Fruit fly (Drosophila melanogaster) whole organism, embryonic: ENCODE results near the gene CG15742.
A peak's percentile ranks its signal among the peaks of the same experiment; 100 is the strongest.

Experiments
- ATbp ChIP-seq: fragments of 200-800 bp; sonication (Bioruptor generic); optimal IDR thresholded peaks from 2 replicates; lab custom pipeline; 2017; ENCODE audit warnings: missing biosample characterization, mild to moderate bottlenecking, missing genetic modification characterization, missing genetic modification reagents
- CG1024 ChIP-seq: fragments of 200-800 bp; sonication (Bioruptor generic); IDR thresholded peaks from 2 replicates; pipeline ENCODE4 v1.3.6; 2022; ENCODE audit warnings: missing biosample characterization, missing genetic modification characterization
- CG10543 ChIP-seq: fragments of 200-800 bp; sonication (Bioruptor generic); optimal IDR thresholded peaks from 3 replicates; lab custom pipeline; 2017; ENCODE audit warnings: missing biosample characterization, mild to moderate bottlenecking, missing genetic modification characterization, moderate library complexity
- CG10979 ChIP-seq: fragments of 200-800 bp; sonication (Bioruptor generic); optimal IDR thresholded peaks from 2 replicates; lab custom pipeline; 2018; ENCODE audit warnings: missing biosample characterization, mild to moderate bottlenecking, missing genetic modification characterization, moderate library complexity
- CG12391 ChIP-seq: fragments of 200-800 bp; sonication (Bioruptor generic); optimal IDR thresholded peaks from 3 replicates; lab custom pipeline; 2018; ENCODE audit warnings: missing biosample characterization, mild to moderate bottlenecking, missing genetic modification characterization, moderate library complexity
- CG17612 ChIP-seq: fragments of 200-800 bp; sonication (Bioruptor generic); IDR thresholded peaks from 2 replicates; pipeline ENCODE4 v1.3.6; 2022; ENCODE audit warnings: missing biosample characterization, missing genetic modification characterization
- CG1792 ChIP-seq: fragments of 200-800 bp; sonication (Bioruptor generic); optimal IDR thresholded peaks from 2 replicates; lab custom pipeline; 2016; ENCODE audit warnings: missing biosample characterization, missing genetic modification characterization
- CG18599 ChIP-seq: fragments of 200-800 bp; sonication (Bioruptor generic); optimal IDR thresholded peaks from 3 replicates; lab custom pipeline; 2017; ENCODE audit warnings: missing biosample characterization, missing genetic modification characterization, mild to moderate bottlenecking, moderate library complexity, missing genetic modification reagents
- CG18619 ChIP-seq: fragments of 200-800 bp; sonication (Bioruptor generic); optimal IDR thresholded peaks from 3 replicates; lab custom pipeline; 2017; ENCODE audit warnings: missing biosample characterization, mild to moderate bottlenecking, missing genetic modification characterization
- CG2129 ChIP-seq: fragments of 200-800 bp; sonication (Bioruptor generic); IDR thresholded peaks from 2 replicates; pipeline ENCODE4 v1.3.6; 2022; ENCODE audit warnings: missing biosample characterization, missing genetic modification characterization; ENCODE audit not compliant: partially characterized antibody
- CG31441 ChIP-seq: fragments of 200-800 bp; sonication (Bioruptor generic); IDR thresholded peaks from 2 replicates; pipeline ENCODE4 v1.3.6; 2022; ENCODE audit warnings: missing biosample characterization, missing genetic modification characterization
- CG34422 ChIP-seq: fragments of 200-800 bp; sonication (Bioruptor generic); IDR thresholded peaks from 3 replicates; pipeline ENCODE4 v1.3.6; 2022; ENCODE audit warnings: missing biosample characterization, missing genetic modification characterization
- CG3838 ChIP-seq: fragments of 200-800 bp; sonication (Bioruptor generic); optimal IDR thresholded peaks from 3 replicates; lab custom pipeline; 2016; ENCODE audit warnings: missing biosample characterization, missing genetic modification characterization
- CG4282 ChIP-seq: fragments of 200-800 bp; sonication (Bioruptor generic); optimal IDR thresholded peaks from 2 replicates; lab custom pipeline; 2016; ENCODE audit warnings: missing biosample characterization, missing genetic modification characterization
- CG6272 ChIP-seq: fragments of 200-800 bp; sonication (Bioruptor generic); IDR thresholded peaks from 2 replicates; pipeline ENCODE4 v1.3.6; 2022; ENCODE audit warnings: missing biosample characterization, missing genetic modification characterization
- CG6765 ChIP-seq: fragments of 200-800 bp; sonication (Bioruptor generic); optimal IDR thresholded peaks from 3 replicates; lab custom pipeline; 2017; ENCODE audit warnings: missing biosample characterization, mild to moderate bottlenecking, missing genetic modification characterization
- CG7556 ChIP-seq: fragments of 200-800 bp; sonication (Bioruptor generic); optimal IDR thresholded peaks from 2 replicates; lab custom pipeline; 2017; ENCODE audit warnings: missing biosample characterization, mild to moderate bottlenecking, missing genetic modification characterization
- CG7745 ChIP-seq: fragments of 200-800 bp; sonication (Bioruptor generic); optimal IDR thresholded peaks from 2 replicates; lab custom pipeline; 2018; ENCODE audit warnings: missing biosample characterization, mild to moderate bottlenecking, missing genetic modification characterization, moderate library complexity
- CG7786 ChIP-seq: fragments of 200-800 bp; sonication (Bioruptor generic); optimal IDR thresholded peaks from 2 replicates; lab custom pipeline; 2016; ENCODE audit warnings: missing biosample characterization, missing genetic modification characterization
- CG9727 ChIP-seq: fragments of 200-800 bp; sonication (Bioruptor generic); optimal IDR thresholded peaks from 3 replicates; lab custom pipeline; 2017; ENCODE audit warnings: missing biosample characterization, mild to moderate bottlenecking, missing genetic modification characterization
- CG9932 ChIP-seq: fragments of 200-800 bp; sonication (Bioruptor generic); IDR thresholded peaks from 2 replicates; pipeline ENCODE4 v1.3.6; 2022; ENCODE audit warnings: missing biosample characterization, missing genetic modification characterization
- D19A ChIP-seq: fragments of 200-800 bp; optimal IDR thresholded peaks from 3 replicates; lab custom pipeline; 2019; ENCODE audit warnings: missing biosample characterization, mild to moderate bottlenecking, missing genetic modification characterization, moderate library complexity
- Fer2 ChIP-seq: fragments of 200-800 bp; sonication (Bioruptor generic); optimal IDR thresholded peaks from 2 replicates; lab custom pipeline; 2018; ENCODE audit warnings: missing biosample characterization, mild to moderate bottlenecking, missing genetic modification characterization, moderate library complexity
- H15 ChIP-seq: fragments of 200-800 bp; sonication (Bioruptor generic); IDR thresholded peaks from 3 replicates; pipeline ENCODE4 v1.3.6; 2022; ENCODE audit warnings: missing biosample characterization, missing genetic modification characterization
- Hand ChIP-seq: fragments of 200-800 bp; sonication (Bioruptor generic); optimal IDR thresholded peaks from 2 replicates; lab custom pipeline; 2017; ENCODE audit warnings: mild to moderate bottlenecking, missing biosample characterization, missing genetic modification reagents, missing genetic modification characterization
- NC2β ChIP-seq: fragments of 200-800 bp; sonication (Bioruptor generic); optimal IDR thresholded peaks from 2 replicates; lab custom pipeline; 2016; ENCODE audit warnings: missing biosample characterization, missing genetic modification characterization
- Neu2 ChIP-seq: fragments of 200-800 bp; sonication (Bioruptor generic); optimal IDR thresholded peaks from 3 replicates; lab custom pipeline; 2016; ENCODE audit warnings: missing biosample characterization, missing genetic modification characterization, borderline replicate concordance
- Nf-YA ChIP-seq: fragments of 200-800 bp; sonication (Bioruptor generic); IDR thresholded peaks from 2 replicates; pipeline ENCODE4 v1.3.6; 2022; ENCODE audit warnings: missing biosample characterization, missing genetic modification characterization
- Sox100B ChIP-seq: fragments of 200-800 bp; sonication (Bioruptor generic); optimal IDR thresholded peaks from 3 replicates; lab custom pipeline; 2018; ENCODE audit warnings: missing biosample characterization, mild to moderate bottlenecking, missing genetic modification characterization
- Sox102F ChIP-seq: fragments of 200-800 bp; sonication (Bioruptor generic); optimal IDR thresholded peaks from 2 replicates; lab custom pipeline; 2018; ENCODE audit warnings: missing biosample characterization, mild to moderate bottlenecking, missing genetic modification characterization, moderate library complexity
- TFAM ChIP-seq: fragments of 200-800 bp; sonication (Bioruptor generic); optimal IDR thresholded peaks from 2 replicates; lab custom pipeline; 2017; ENCODE audit warnings: missing biosample characterization, missing genetic modification characterization, inconsistent platforms
- Trl ChIP-seq, 3 experiments: fragments of >200 bp in 2 of 3; fragments of 200-800 bp in 1 of 3; sonication (Bioruptor generic) in 1 of 3; optimal IDR thresholded peaks; 2 replicates in 1 of 3; 3 replicates in 2 of 3; lab custom pipeline; 2016 to 2017; ENCODE audit warnings: missing biosample characterization in 1 of 3, missing genetic modification characterization in 1 of 3
- Xrp1 ChIP-seq: fragments of 200-800 bp; sonication (Bioruptor generic); IDR thresholded peaks from 2 replicates; pipeline ENCODE4 v1.3.6; 2022; ENCODE audit warnings: missing biosample characterization, missing genetic modification characterization
- abd-A ChIP-seq: fragments of 200-800 bp; sonication (Bioruptor generic); optimal IDR thresholded peaks from 3 replicates; lab custom pipeline; 2019; ENCODE audit warnings: missing biosample characterization, mild to moderate bottlenecking, missing genetic modification characterization, moderate library complexity
- al ChIP-seq: fragments of 200-800 bp; sonication (Bioruptor generic); IDR thresholded peaks from 2 replicates; pipeline ENCODE4 v1.3.6; 2022; ENCODE audit warnings: missing biosample characterization, missing genetic modification characterization
- bab2 ChIP-seq: fragments of 200-800 bp; sonication (Bioruptor generic); optimal IDR thresholded peaks from 2 replicates; lab custom pipeline; 2016; ENCODE audit warnings: missing biosample characterization, missing genetic modification characterization
- cg ChIP-seq: fragments of 200-800 bp; sonication (Bioruptor generic); optimal IDR thresholded peaks from 3 replicates; lab custom pipeline; 2019; ENCODE audit warnings: missing biosample characterization, mild to moderate bottlenecking, missing genetic modification characterization, moderate library complexity
- dmrt99B ChIP-seq: fragments of 200-800 bp; sonication (Bioruptor generic); optimal IDR thresholded peaks from 2 replicates; lab custom pipeline; 2018; ENCODE audit warnings: missing biosample characterization, mild to moderate bottlenecking, missing genetic modification characterization, moderate library complexity
- ham ChIP-seq: fragments of 200-800 bp; sonication (Bioruptor generic); IDR thresholded peaks from 2 replicates; pipeline ENCODE4 v1.3.6; 2022; ENCODE audit warnings: missing biosample characterization, missing genetic modification characterization
- hb ChIP-seq: fragments of 200-800 bp; sonication (Bioruptor generic); IDR thresholded peaks from 3 replicates; pipeline ENCODE4 v1.3.6; 2022; ENCODE audit warnings: missing biosample characterization, missing genetic modification characterization; ENCODE audit not compliant: partially characterized antibody
- her ChIP-seq: fragments of 200-800 bp; sonication (Bioruptor generic); optimal IDR thresholded peaks from 2 replicates; lab custom pipeline; 2016; ENCODE audit warnings: missing biosample characterization, missing genetic modification characterization
- lbe ChIP-seq: fragments of 200-800 bp; sonication (Bioruptor generic); optimal IDR thresholded peaks from 2 replicates; lab custom pipeline; 2016; ENCODE audit warnings: missing biosample characterization, mild to moderate bottlenecking, missing genetic modification characterization
- nom ChIP-seq: fragments of 200-800 bp; sonication (Bioruptor generic); optimal IDR thresholded peaks from 2 replicates; lab custom pipeline; 2017; ENCODE audit warnings: missing biosample characterization, missing genetic modification characterization, mild to moderate bottlenecking, moderate library complexity, missing genetic modification reagents
- odd ChIP-seq: fragments of 200-800 bp; sonication (Bioruptor generic); optimal IDR thresholded peaks from 2 replicates; lab custom pipeline; 2017; ENCODE audit warnings: missing biosample characterization, mild to moderate bottlenecking, missing genetic modification characterization
- so ChIP-seq: fragments of 200-800 bp; sonication (Bioruptor generic); IDR thresholded peaks from 3 replicates; pipeline ENCODE4 v1.3.6; 2022; ENCODE audit warnings: missing biosample characterization, missing genetic modification characterization
- sqz ChIP-seq: fragments of 200-800 bp; sonication (Bioruptor generic); optimal IDR thresholded peaks from 3 replicates; lab custom pipeline; 2018; ENCODE audit warnings: missing biosample characterization, mild to moderate bottlenecking, missing genetic modification characterization
- tgo ChIP-seq: fragments of 200-800 bp; sonication (Bioruptor generic); IDR thresholded peaks from 3 replicates; pipeline ENCODE4 v1.3.6; 2022; ENCODE audit warnings: missing biosample characterization, missing genetic modification characterization
- tio ChIP-seq: fragments of 200-800 bp; sonication (Bioruptor generic); optimal IDR thresholded peaks from 2 replicates; lab custom pipeline; 2017; ENCODE audit warnings: missing biosample characterization, missing genetic modification characterization, inconsistent platforms
- trem ChIP-seq: fragments of 200-800 bp; optimal IDR thresholded peaks from 3 replicates; lab custom pipeline; 2019; ENCODE audit warnings: missing biosample characterization, mild to moderate bottlenecking, missing genetic modification characterization, moderate library complexity
- ttk ChIP-seq: fragments of 200-800 bp; sonication (Bioruptor generic); IDR thresholded peaks from 2 replicates; pipeline ENCODE4 v2.1.2; 2022; ENCODE audit warnings: missing biosample characterization, missing genetic modification characterization

The CG15742 gene

DNA sequence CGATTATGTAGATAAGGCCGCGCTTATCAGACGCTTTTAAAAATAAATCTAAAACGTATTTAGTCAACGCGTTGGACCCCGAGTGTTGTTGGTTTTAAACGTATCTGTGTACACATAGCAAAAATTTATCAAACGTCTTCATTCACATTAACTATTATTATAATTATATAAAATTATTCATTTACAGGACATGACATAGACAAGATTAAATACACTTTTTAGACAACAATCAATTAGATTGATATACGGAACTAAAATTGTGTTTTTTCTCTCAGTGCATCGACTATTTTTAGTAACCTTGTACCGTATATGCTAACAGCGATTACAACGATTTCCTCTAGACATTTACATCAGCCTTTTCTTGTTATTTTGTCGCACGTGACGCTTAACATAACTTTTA, 18.4 kb upstream of the CG15742 start (continued):
- TF ChIP-seq lbe (GFP tag; lab: Kevin White, UChicago) = no peak
- TF ChIP-seq CG2129 = no peak
- peak; percentile 30 for TF ChIP-seq abd-A (tag; lab: Kevin White, UChicago)
- TF ChIP-seq ATbp (GFP tag; lab: Kevin White, UChicago) = peak; percentile 57
- no peak for TF ChIP-seq nom
- peak; percentile 60; the same call in 1 of the 3 replicates for TF ChIP-seq H15
- TF ChIP-seq CG18619 (GFP tag; lab: Kevin White, UChicago) = peak; percentile 69
- peak; percentile 66 for TF ChIP-seq Sox102F (GFP tag; lab: Kevin White, UChicago)
- TF ChIP-seq CG7556 (GFP tag; lab: Kevin White, UChicago) = peak; percentile 78
- peak; percentile 90 for TF ChIP-seq CG18599 (GFP tag; lab: Kevin White, UChicago)
- no peak for TF ChIP-seq bab2
- TF ChIP-seq CG31441 = peak; percentile 78
- TF ChIP-seq Fer2 (tag; lab: Kevin White, UChicago) = peak; percentile 60
- TF ChIP-seq CG1792 (GFP tag; lab: Kevin White, UChicago) = no peak
- peak; percentile 57 for TF ChIP-seq D19A (tag; lab: Kevin White, UChicago)
- TF ChIP-seq CG7786 (GFP tag; lab: Kevin White, UChicago) = peak; percentile 9
- peak; percentile 47; the same call in 1 of the 2 replicates for TF ChIP-seq ham (GFP tag; lab: Robert Waterston, UW)
- no peak for TF ChIP-seq Trl (optimal IDR thresholded peaks at IDR 0.05; lab: Kevin White, UChicago)
- no peak for TF ChIP-seq Trl (GFP tag; optimal IDR thresholded peaks at IDR 0.05; lab: Kevin White, UChicago)
- TF ChIP-seq al (GFP tag; lab: Robert Waterston, UW) = peak; percentile 85
- peak; percentile 48; the same call in 1 of the 2 replicates for TF ChIP-seq CG1024
- peak; percentile 73; the same call in 1 of the 2 replicates for TF ChIP-seq Xrp1 (GFP tag; lab: Robert Waterston, UW)
- no peak for TF ChIP-seq her (GFP tag; lab: Kevin White, UChicago)
- TF ChIP-seq CG3838 (GFP tag; lab: Kevin White, UChicago) = no peak
- TF ChIP-seq CG10979 (tag; lab: Kevin White, UChicago) = peak; percentile 64
- TF ChIP-seq CG17612 (GFP tag; lab: Robert Waterston, UW) = 0 out of 2 replicates have a peak, but pooled peaks have one; percentile 25
- peak; percentile 63; the same call in 1 of the 3 replicates for TF ChIP-seq CG34422 (GFP tag; lab: Robert Waterston, UW)
- TF ChIP-seq CG9932 = peak; percentile 80
- peak; percentile 60 for TF ChIP-seq Sox100B (GFP tag; lab: Kevin White, UChicago)
- TF ChIP-seq ttk (GFP tag; lab: Robert Waterston, UW) = peak; percentile 51
- peak; percentile 51; the same call in 1 of the 2 replicates for TF ChIP-seq Nf-YA (GFP tag; lab: Robert Waterston, UW)
- peak; percentile 75 for TF ChIP-seq dmrt99B (tag; lab: Kevin White, UChicago)
- TF ChIP-seq trem (tag; lab: Kevin White, UChicago) = peak; percentile 30
- TF ChIP-seq CG4282 (GFP tag; lab: Kevin White, UChicago) = no peak
- no peak for TF ChIP-seq CG6272 (GFP tag; lab: Robert Waterston, UW)
- TF ChIP-seq tio (GFP tag; lab: Kevin White, UChicago) = peak; percentile 57
- TF ChIP-seq CG6765 = peak; percentile 76
- TF ChIP-seq odd (GFP tag; lab: Kevin White, UChicago) = peak; percentile 57
- peak; percentile 19 for TF ChIP-seq sqz (GFP tag; lab: Kevin White, UChicago)
- no peak for TF ChIP-seq CG7745
- peak; percentile 81 for TF ChIP-seq tgo
- TF ChIP-seq hb (GFP tag; lab: Robert Waterston, UW) = no peak
- TF ChIP-seq Neu2 (GFP tag; lab: Kevin White, UChicago) = no peak
- TF ChIP-seq TFAM = no peak
- no peak for TF ChIP-seq NC2β
- peak; percentile 62 for TF ChIP-seq CG10543 (GFP tag; lab: Kevin White, UChicago)
- TF ChIP-seq so (GFP tag; lab: Robert Waterston, UW) = peak; percentile 81; the same call in 2 of the 3 replicates
- TF ChIP-seq CG9727 = peak; percentile 78
- TF ChIP-seq CG12391 (tag; lab: Kevin White, UChicago) = peak; percentile 78
- TF ChIP-seq cg (GFP tag; lab: Kevin White, UChicago) = no peak
- TF ChIP-seq Hand (GFP tag; lab: Kevin White, UChicago) = peak; percentile 71
